Worm (Caenorhabditis elegans) whole organism, mixed stage, embryonic: ENCODE data around the gene ZK354.6.

ENCODE experiments used
- M03D4.4 ChIP-seq: sonication (generic microtip); optimal IDR thresholded peaks from 2 replicates; lab custom pipeline; 2017; ENCODE audit warnings: mild to moderate bottlenecking, missing genetic modification characterization, missing compliant biosample characterization
- bed-3 ChIP-seq: fragments of 200-800 bp; sonication (Bioruptor generic); optimal IDR thresholded peaks from 3 replicates; lab custom pipeline; 2018; ENCODE audit warnings: mild to moderate bottlenecking, missing genetic modification characterization, moderate library complexity, missing compliant biosample characterization
- blmp-1 ChIP-seq: fragments of 150-350 bp; optimal IDR thresholded peaks from 2 replicates; lab custom pipeline; 2014; ENCODE audit warnings: missing biosample characterization, missing genetic modification characterization
- ceh-43 ChIP-seq: fragments of 200-800 bp; sonication (Bioruptor generic); optimal IDR thresholded peaks from 2 replicates; lab custom pipeline; 2018; ENCODE audit warnings: mild to moderate bottlenecking, missing genetic modification characterization, moderate library complexity, missing compliant biosample characterization
- ceh-83 ChIP-seq: fragments of 200-800 bp; sonication (Bioruptor generic); optimal IDR thresholded peaks from 2 replicates; lab custom pipeline; 2018; ENCODE audit warnings: mild to moderate bottlenecking, missing genetic modification characterization, missing compliant biosample characterization
- ces-1 ChIP-seq: fragments of 150-350 bp; optimal IDR thresholded peaks from 2 replicates; lab custom pipeline; 2014; ENCODE audit warnings: missing biosample characterization, missing genetic modification reagents, missing genetic modification characterization
- cnd-1 ChIP-seq: fragments of 200-800 bp; sonication (Bioruptor generic); optimal IDR thresholded peaks from 2 replicates; lab custom pipeline; 2018; ENCODE audit warnings: mild to moderate bottlenecking, missing genetic modification characterization, missing compliant biosample characterization
- drap-1 ChIP-seq: fragments of 200-800 bp; sonication (Bioruptor generic); optimal IDR thresholded peaks from 3 replicates; lab custom pipeline; 2018; ENCODE audit warnings: mild to moderate bottlenecking, missing genetic modification characterization, missing compliant biosample characterization
- flh-1 ChIP-seq: fragments of 200-800 bp; sonication (Bioruptor generic); optimal IDR thresholded peaks from 2 replicates; lab custom pipeline; 2018; ENCODE audit warnings: mild to moderate bottlenecking, missing genetic modification characterization, moderate library complexity, missing compliant biosample characterization
- ham-2 ChIP-seq: fragments of 200-800 bp; sonication (Bioruptor generic); optimal IDR thresholded peaks from 2 replicates; lab custom pipeline; 2018; ENCODE audit warnings: mild to moderate bottlenecking, missing genetic modification characterization, missing compliant biosample characterization
- hlh-1 ChIP-seq: fragments of 150-350 bp; optimal IDR thresholded peaks from 2 replicates; lab custom pipeline; 2014; ENCODE audit warnings: missing biosample characterization, missing genetic modification reagents, missing genetic modification characterization
- lin-13 ChIP-seq: fragments of 150-350 bp; optimal IDR thresholded peaks from 2 replicates; lab custom pipeline; 2014; ENCODE audit warnings: missing biosample characterization, missing genetic modification characterization
- lin-32 ChIP-seq: fragments of 200-800 bp; sonication (Bioruptor generic); optimal IDR thresholded peaks from 2 replicates; lab custom pipeline; 2018; ENCODE audit warnings: mild to moderate bottlenecking, missing genetic modification characterization, missing compliant biosample characterization
- lsy-2 ChIP-seq: fragments of 150-350 bp; optimal IDR thresholded peaks from 2 replicates; lab custom pipeline; 2014; ENCODE audit warnings: missing biosample characterization, missing genetic modification characterization
- mab-5 ChIP-seq: fragments of 150-350 bp; optimal IDR thresholded peaks from 2 replicates; lab custom pipeline; 2014; ENCODE audit warnings: missing biosample characterization, missing genetic modification characterization
- mep-1 ChIP-seq: fragments of 150-350 bp; optimal IDR thresholded peaks from 2 replicates; lab custom pipeline; 2017; ENCODE audit warnings: missing biosample characterization, missing genetic modification reagents, missing genetic modification characterization, inconsistent platforms
- mls-2 ChIP-seq: sonication (generic microtip); optimal IDR thresholded peaks from 2 replicates; lab custom pipeline; 2016; ENCODE audit warnings: mild to moderate bottlenecking, missing genetic modification characterization, moderate library complexity, missing compliant biosample characterization
- nhr-12 ChIP-seq: fragments of 150-350 bp; optimal IDR thresholded peaks from 2 replicates; lab custom pipeline; 2014; ENCODE audit warnings: missing biosample characterization, missing genetic modification characterization
- nhr-2 ChIP-seq: fragments of 150-350 bp; optimal IDR thresholded peaks from 2 replicates; lab custom pipeline; 2014; ENCODE audit warnings: missing biosample characterization, missing genetic modification characterization
- nhr-237 ChIP-seq: fragments of 150-350 bp; optimal IDR thresholded peaks from 2 replicates; lab custom pipeline; 2014; ENCODE audit warnings: missing biosample characterization, missing genetic modification characterization
- nhr-28 ChIP-seq: fragments of 150-350 bp; optimal IDR thresholded peaks from 2 replicates; lab custom pipeline; 2014; ENCODE audit warnings: missing biosample characterization, missing genetic modification characterization
- pha-4 ChIP-seq: fragments of 150-350 bp; optimal IDR thresholded peaks from 2 replicates; lab custom pipeline; 2018; ENCODE audit warnings: missing biosample characterization, missing genetic modification reagents, missing genetic modification characterization
- sem-2 ChIP-seq: fragments of 200-800 bp; sonication (Bioruptor generic); optimal IDR thresholded peaks from 2 replicates; lab custom pipeline; 2018; ENCODE audit warnings: mild to moderate bottlenecking, missing genetic modification characterization, missing compliant biosample characterization
- snpc-4 ChIP-seq: fragments of 150-350 bp; optimal IDR thresholded peaks from 2 replicates; lab custom pipeline; 2014; ENCODE audit warnings: missing biosample characterization, missing genetic modification characterization
- sptf-1 ChIP-seq: sonication (generic microtip); optimal IDR thresholded peaks from 2 replicates; lab custom pipeline; 2017; ENCODE audit warnings: mild to moderate bottlenecking, missing genetic modification characterization, moderate library complexity, missing compliant biosample characterization
- unc-120 ChIP-seq: sonication (generic microtip); optimal IDR thresholded peaks from 2 replicates; lab custom pipeline; 2017; ENCODE audit warnings: missing genetic modification characterization, missing compliant biosample characterization; ENCODE audit not compliant: poor library complexity, severe bottlenecking
- unc-39 ChIP-seq: fragments of 150-350 bp; optimal IDR thresholded peaks from 2 replicates; lab custom pipeline; 2014; ENCODE audit warnings: missing biosample characterization, missing genetic modification characterization
- unc-62 ChIP-seq: fragments of 150-350 bp; optimal IDR thresholded peaks from 2 replicates; lab custom pipeline; 2014; ENCODE audit warnings: missing biosample characterization, missing genetic modification reagents, missing genetic modification characterization
- zip-8 ChIP-seq: fragments of 150-350 bp; optimal IDR thresholded peaks from 2 replicates; lab custom pipeline; 2014; ENCODE audit warnings: missing biosample characterization, missing genetic modification characterization
- ztf-11 ChIP-seq: fragments of 150-350 bp; optimal IDR thresholded peaks from 2 replicates; lab custom pipeline; 2014; ENCODE audit warnings: missing biosample characterization, missing genetic modification characterization

Gene ZK354.6

DNA sequence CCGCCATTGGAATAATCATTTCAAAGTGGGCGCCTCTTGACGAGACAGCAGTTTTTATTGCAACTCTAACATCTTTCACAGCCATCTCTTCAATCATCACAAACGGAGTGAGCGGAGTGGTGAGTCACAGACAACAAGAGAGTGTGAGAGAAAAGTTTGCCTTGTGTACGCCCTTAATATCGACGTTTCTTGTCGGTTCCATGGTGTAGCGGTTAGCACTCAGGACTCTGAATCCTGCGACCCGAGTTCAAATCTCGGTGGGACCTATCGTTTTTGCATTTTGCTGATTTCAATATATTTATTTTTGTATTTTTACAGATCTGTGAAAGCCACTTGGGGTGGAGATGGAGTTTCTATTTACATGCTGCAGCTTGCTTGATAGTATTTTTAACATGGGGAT lies 37.2 kb upstream of the ZK354.6 start:
- TF ChIP-seq nhr-2 (tag; lab: Kevin White, UChicago) (no peak), unc-39 (no peak), unc-62 (no peak), mep-1 (tag; lab: Kevin White, UChicago) (peak; percentile 20), nhr-28 (no peak), pha-4 (tag; lab: Kevin White, UChicago) (no peak), lin-13 (no peak), ceh-43 (GFP tag; lab: Kevin White, UChicago) (peak; percentile 44), snpc-4 (tag; lab: Kevin White, UChicago) (no peak), blmp-1 (no peak), lsy-2 (peak; percentile 12), drap-1 (GFP tag; lab: Kevin White, UChicago) (no peak), bed-3 (peak; percentile 66), ces-1 (GFP tag; lab: Kevin White, UChicago) (no peak), mab-5 (no peak), hlh-1 (no peak), zip-8 (tag; lab: Kevin White, UChicago) (no peak), ceh-83 (GFP tag; lab: Kevin White, UChicago) (peak; percentile 45), nhr-12 (tag; lab: Kevin White, UChicago) (peak; percentile 12)

DNA sequence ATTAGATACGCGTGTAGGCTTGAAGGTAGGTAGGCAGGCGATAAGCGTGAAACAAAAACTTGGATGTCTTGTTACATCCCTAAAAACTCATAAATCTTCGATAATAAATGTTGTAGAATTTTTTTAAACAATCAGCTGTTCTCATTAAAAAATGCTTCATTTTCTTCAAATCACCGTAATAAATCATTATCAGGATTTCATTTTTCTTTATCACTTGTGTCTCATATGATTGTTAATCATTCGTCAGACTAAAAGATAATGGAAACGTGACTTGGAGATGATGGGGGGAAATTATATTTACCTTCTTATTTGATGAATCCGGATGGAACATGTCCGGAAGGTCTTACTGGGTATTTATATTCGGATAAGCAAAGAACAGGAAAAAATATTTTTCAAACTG lies 36.1 kb upstream of the ZK354.6 start:
- TF ChIP-seq lin-32 (GFP tag; lab: Kevin White, UChicago), result no peak
- TF ChIP-seq ztf-11 (tag; lab: Kevin White, UChicago), result no peak

DNA sequence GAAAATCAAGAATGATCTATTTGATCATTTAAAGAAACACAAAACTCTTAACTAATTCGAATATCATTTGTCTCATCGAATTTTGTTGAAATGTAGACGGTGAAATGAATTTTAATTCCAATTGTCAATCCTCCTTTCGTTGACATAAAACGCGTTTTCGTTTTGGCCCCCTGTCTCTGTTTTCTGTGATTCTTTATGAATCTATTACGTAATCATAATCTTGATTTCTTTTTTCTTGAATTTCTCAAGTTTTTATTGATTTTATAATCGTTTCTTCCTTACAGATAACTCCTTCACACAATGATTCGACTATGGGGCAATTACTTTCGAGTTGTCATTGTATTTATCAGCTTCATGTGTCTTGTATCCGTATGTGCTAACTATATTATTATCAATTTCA lies 34.8 kb upstream of the ZK354.6 start, which contains the start of gene Y4C6B.3:
Gene Y4C6B.3, plus strand, starts transcription at position 301 of the 400 bp plus-strand sequence.
- peak; percentile 65 for TF ChIP-seq zip-8 (tag; lab: Kevin White, UChicago)
- no peak for TF ChIP-seq mep-1 (tag; lab: Kevin White, UChicago)
- no peak for TF ChIP-seq ham-2
- TF ChIP-seq drap-1 (GFP tag; lab: Kevin White, UChicago), result no peak
- no peak for TF ChIP-seq sptf-1 (tag; lab: Kevin White, UChicago)
- TF ChIP-seq nhr-28, result no peak
- no peak for TF ChIP-seq ces-1 (GFP tag; lab: Kevin White, UChicago)
- no peak for TF ChIP-seq ceh-83 (GFP tag; lab: Kevin White, UChicago)

DNA sequence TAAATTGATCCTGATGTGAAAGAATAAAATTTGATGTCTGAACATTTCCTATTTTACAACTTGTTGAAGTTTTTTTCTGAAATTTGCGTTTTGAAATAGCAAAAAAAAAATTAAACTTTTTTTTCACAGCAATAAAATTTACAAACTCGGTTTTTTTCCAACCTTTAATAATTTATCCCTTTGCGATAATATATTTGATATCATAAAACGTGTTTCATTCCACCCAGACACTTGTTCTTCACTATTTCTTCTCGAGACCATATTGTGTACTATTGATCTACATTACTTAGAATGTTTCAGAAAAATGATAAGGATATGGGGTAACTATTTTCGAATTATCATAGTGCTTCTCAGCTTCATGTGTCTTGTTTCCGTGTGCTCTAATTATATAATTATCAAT lies 28.8 kb upstream of the ZK354.6 start, which contains the start of gene Y4C6B.4:
Gene Y4C6B.4, plus strand, starts transcription at position 301 of the 400 bp plus-strand sequence.
- TF ChIP-seq flh-1 (GFP tag; lab: Kevin White, UChicago), result no peak
- TF ChIP-seq M03D4.4 (tag; lab: Kevin White, UChicago), result no peak
- TF ChIP-seq ceh-83 (GFP tag; lab: Kevin White, UChicago), result no peak
- no peak for TF ChIP-seq lin-32 (GFP tag; lab: Kevin White, UChicago)
- TF ChIP-seq bed-3, result no peak
- TF ChIP-seq nhr-237, result no peak
- no peak for TF ChIP-seq snpc-4 (tag; lab: Kevin White, UChicago)
- no peak for TF ChIP-seq mls-2 (tag; lab: Kevin White, UChicago)
- TF ChIP-seq pha-4 (tag; lab: Kevin White, UChicago), result no peak
- TF ChIP-seq, all 35 proteins: peak for 0

DNA sequence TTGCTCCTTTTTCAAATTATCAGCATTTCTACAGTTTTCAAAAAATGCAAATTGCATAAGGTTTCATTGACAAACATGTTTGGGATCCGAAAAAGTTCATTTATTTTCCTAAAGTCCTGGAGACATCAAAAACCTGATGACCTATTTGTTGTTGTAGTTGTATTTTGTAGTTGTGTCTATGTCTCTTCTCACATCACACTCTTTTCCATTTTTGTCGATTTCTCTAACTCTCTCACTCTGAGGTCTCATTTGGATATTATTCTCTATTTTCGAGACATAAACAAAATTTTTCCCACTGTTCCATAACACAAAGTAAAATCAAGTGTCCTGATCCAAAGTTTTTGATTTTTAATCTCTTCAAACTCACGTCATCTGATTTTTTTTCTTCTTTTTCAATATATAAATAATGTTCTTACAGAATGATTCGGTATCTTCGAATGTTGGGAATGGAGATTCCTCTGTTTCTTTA lies 21.5 kb upstream of the ZK354.6 start, which contains the start of gene slc-46A:
Gene slc-46A, plus strand, starts transcription at position 419 of the 469 bp plus-strand sequence.
- no peak for TF ChIP-seq nhr-12 (tag; lab: Kevin White, UChicago)
- no peak for TF ChIP-seq lin-13
- TF ChIP-seq unc-62, result no peak
- TF ChIP-seq lsy-2, result no peak
- no peak for TF ChIP-seq ham-2
- TF ChIP-seq nhr-2 (tag; lab: Kevin White, UChicago), result no peak
- TF ChIP-seq nhr-237, result no peak
- no peak for TF ChIP-seq unc-120 (tag; lab: Kevin White, UChicago)
- no peak for TF ChIP-seq flh-1 (GFP tag; lab: Kevin White, UChicago)
- no peak for TF ChIP-seq snpc-4 (tag; lab: Kevin White, UChicago)
- TF ChIP-seq mab-5, result no peak
- TF ChIP-seq drap-1 (GFP tag; lab: Kevin White, UChicago), result no peak
- no peak for TF ChIP-seq sptf-1 (tag; lab: Kevin White, UChicago)

DNA sequence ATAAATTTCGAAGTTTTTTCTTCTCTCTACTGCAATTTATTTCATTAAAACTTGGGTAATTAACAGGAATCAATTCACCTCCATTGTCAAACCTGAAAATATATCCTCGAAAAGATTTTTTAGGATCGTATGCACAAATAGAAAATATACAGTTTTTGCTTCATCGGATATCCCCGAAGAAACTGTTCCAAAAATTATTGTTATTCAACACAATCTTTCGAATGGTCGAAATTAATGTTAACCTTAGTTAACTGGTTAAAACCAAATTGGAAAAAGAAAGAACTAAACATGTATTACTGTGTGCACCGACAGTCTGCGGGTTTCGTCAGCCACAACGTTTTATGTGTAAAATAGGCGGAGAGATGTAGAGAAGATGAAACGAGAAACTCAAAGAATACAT lies 19.8 kb upstream of the ZK354.6 start:
- TF ChIP-seq blmp-1 (no peak), M03D4.4 (tag; lab: Kevin White, UChicago) (no peak), drap-1 (GFP tag; lab: Kevin White, UChicago) (no peak), cnd-1 (tag; lab: Kevin White, UChicago) (no peak), unc-120 (tag; lab: Kevin White, UChicago) (no peak), nhr-28 (no peak), sem-2 (GFP tag; lab: Kevin White, UChicago) (no peak), ceh-83 (GFP tag; lab: Kevin White, UChicago) (no peak), nhr-237 (no peak), zip-8 (tag; lab: Kevin White, UChicago) (no peak), ztf-11 (tag; lab: Kevin White, UChicago) (no peak), unc-39 (no peak), ham-2 (no peak)
